Fruit fly (Drosophila melanogaster) whole organism, embryonic: ENCODE measurements around the gene CG32066.

Source experiments
- Atf-2 ChIP-seq: fragments of 200-800 bp; sonication (Bioruptor generic); optimal IDR thresholded peaks from 2 replicates; lab custom pipeline; 2016; ENCODE audit warnings: missing biosample characterization, missing genetic modification characterization
- Awh ChIP-seq: fragments of 200-800 bp; sonication (Bioruptor generic); IDR thresholded peaks from 2 replicates; pipeline ENCODE4, ENCODE4 v1.3.6; 2022; ENCODE audit warnings: missing biosample characterization, missing genetic modification characterization
- B-H1 ChIP-seq: fragments of 200-800 bp; sonication (Bioruptor generic); IDR thresholded peaks from 3 replicates; pipeline ENCODE4 v1.3.6; 2022; ENCODE audit warnings: missing biosample characterization, missing genetic modification characterization
- B-H2 ChIP-seq: fragments of 200-800 bp; sonication (Bioruptor generic); optimal IDR thresholded peaks from 2 replicates; lab custom pipeline; 2018; ENCODE audit warnings: missing biosample characterization, mild to moderate bottlenecking, missing genetic modification characterization
- Bgb ChIP-seq: fragments of 200-800 bp; sonication (Bioruptor generic); IDR thresholded peaks from 2 replicates; pipeline ENCODE4 v1.3.6; 2022; ENCODE audit warnings: missing biosample characterization, missing genetic modification characterization; ENCODE audit not compliant: partially characterized antibody
- Bteb2 ChIP-seq: fragments of 200-800 bp; sonication (Bioruptor generic); optimal IDR thresholded peaks from 2 replicates; lab custom pipeline; 2016; ENCODE audit warnings: missing biosample characterization, missing genetic modification characterization
- CG10209 ChIP-seq: fragments of 200-800 bp; sonication (Bioruptor generic); optimal IDR thresholded peaks from 3 replicates; lab custom pipeline; 2017; ENCODE audit warnings: missing biosample characterization, mild to moderate bottlenecking, missing genetic modification characterization, missing genetic modification reagents
- CG10462 ChIP-seq: fragments of 200-800 bp; sonication (Bioruptor generic); optimal IDR thresholded peaks from 2 replicates; lab custom pipeline; 2016; ENCODE audit warnings: missing biosample characterization, missing genetic modification characterization
- CG11695 ChIP-seq: fragments of 200-800 bp; sonication (Bioruptor generic); IDR thresholded peaks from 3 replicates; pipeline ENCODE4 v1.3.6; 2022; ENCODE audit warnings: missing biosample characterization, missing genetic modification characterization
- CG12155 ChIP-seq: fragments of 200-800 bp; sonication (Bioruptor generic); optimal IDR thresholded peaks from 3 replicates; lab custom pipeline; 2016; ENCODE audit warnings: missing biosample characterization, missing genetic modification characterization
- CG12236 ChIP-seq: fragments of 200-800 bp; sonication (Bioruptor generic); optimal IDR thresholded peaks from 2 replicates; lab custom pipeline; 2016; ENCODE audit warnings: missing biosample characterization, missing genetic modification characterization
- CG1233 ChIP-seq: fragments of 200-800 bp; sonication (Bioruptor generic); optimal IDR thresholded peaks from 4 replicates; lab custom pipeline; 2018; ENCODE audit warnings: missing biosample characterization, mild to moderate bottlenecking, missing genetic modification characterization
- CG17359 ChIP-seq: fragments of 200-800 bp; sonication (Bioruptor generic); optimal IDR thresholded peaks from 3 replicates; lab custom pipeline; 2018; ENCODE audit warnings: missing biosample characterization, mild to moderate bottlenecking, missing genetic modification characterization, moderate library complexity
- CG17912 ChIP-seq: fragments of 200-800 bp; sonication (Bioruptor generic); optimal IDR thresholded peaks from 2 replicates; lab custom pipeline; 2018; ENCODE audit warnings: missing biosample characterization, mild to moderate bottlenecking, missing genetic modification characterization
- CG18011 ChIP-seq: fragments of 200-800 bp; sonication (Bioruptor generic); optimal IDR thresholded peaks from 2 replicates; lab custom pipeline; 2017; ENCODE audit warnings: missing biosample characterization, missing genetic modification characterization, mild to moderate bottlenecking, moderate library complexity, missing genotype
- CG2129 ChIP-seq: fragments of 200-800 bp; sonication (Bioruptor generic); IDR thresholded peaks from 2 replicates; pipeline ENCODE4 v1.3.6; 2022; ENCODE audit warnings: missing biosample characterization, missing genetic modification characterization; ENCODE audit not compliant: partially characterized antibody
- CG2712 ChIP-seq: fragments of 200-800 bp; optimal IDR thresholded peaks from 3 replicates; lab custom pipeline; 2019; ENCODE audit warnings: missing biosample characterization, mild to moderate bottlenecking, missing genetic modification characterization, moderate library complexity
- CG30431 ChIP-seq: fragments of 200-800 bp; sonication (Bioruptor generic); optimal IDR thresholded peaks from 2 replicates; lab custom pipeline; 2017; ENCODE audit warnings: missing biosample characterization, missing genetic modification characterization
- CG31441 ChIP-seq: fragments of 200-800 bp; sonication (Bioruptor generic); IDR thresholded peaks from 2 replicates; pipeline ENCODE4 v1.3.6; 2022; ENCODE audit warnings: missing biosample characterization, missing genetic modification characterization
- CG3163 ChIP-seq: fragments of 200-800 bp; sonication (Bioruptor generic); optimal IDR thresholded peaks from 3 replicates; lab custom pipeline; 2016; ENCODE audit warnings: missing biosample characterization, missing genetic modification characterization
- CG33557 ChIP-seq: fragments of 200-800 bp; sonication (Bioruptor generic); optimal IDR thresholded peaks from 2 replicates; lab custom pipeline; 2019; ENCODE audit warnings: missing biosample characterization, mild to moderate bottlenecking, missing genetic modification characterization, moderate library complexity
- CG3847 ChIP-seq: fragments of 200-800 bp; sonication (Bioruptor generic); IDR thresholded peaks from 2 replicates; pipeline ENCODE4 v1.3.6; 2022; ENCODE audit warnings: missing biosample characterization, missing genetic modification characterization
- CG6175 ChIP-seq: fragments of 200-800 bp; sonication (Bioruptor generic); IDR thresholded peaks from 3 replicates; pipeline ENCODE4 v1.3.6; 2022; ENCODE audit warnings: missing biosample characterization, missing genetic modification characterization
- CTCF ChIP-seq: fragments of 200-800 bp; sonication (Bioruptor generic); optimal IDR thresholded peaks from 2 replicates; lab custom pipeline; 2017; ENCODE audit warnings: missing biosample characterization, mild to moderate bottlenecking, missing genetic modification characterization, moderate library complexity
- D19B ChIP-seq: fragments of 200-800 bp; sonication (Bioruptor generic); optimal IDR thresholded peaks from 2 replicates; lab custom pipeline; 2017; ENCODE audit warnings: missing biosample characterization, mild to moderate bottlenecking, missing genetic modification characterization
- HmgZ ChIP-seq: fragments of 200-800 bp; sonication (Bioruptor generic); optimal IDR thresholded peaks from 2 replicates; lab custom pipeline; 2018; ENCODE audit warnings: missing biosample characterization, mild to moderate bottlenecking, missing genetic modification characterization
- Hr51 ChIP-seq, 2 experiments: fragments of 200-800 bp; sonication (Bioruptor generic); optimal IDR thresholded peaks; 2 replicates in 1 of 2; 3 replicates in 1 of 2; lab custom pipeline; 2016 to 2018; ENCODE audit warnings: missing biosample characterization in 2 of 2, missing genetic modification characterization in 2 of 2, mild to moderate bottlenecking in 1 of 2, moderate library complexity in 1 of 2
- Hsf ChIP-seq: fragments of 200-800 bp; sonication (Bioruptor generic); optimal IDR thresholded peaks from 3 replicates; lab custom pipeline; 2016; ENCODE audit warnings: missing biosample characterization, missing genetic modification characterization
- Mes4 ChIP-seq: fragments of 200-800 bp; sonication (Bioruptor generic); optimal IDR thresholded peaks from 2 replicates; lab custom pipeline; 2016; ENCODE audit warnings: missing biosample characterization, missing genetic modification characterization
- NC2β ChIP-seq: fragments of 200-800 bp; sonication (Bioruptor generic); optimal IDR thresholded peaks from 2 replicates; lab custom pipeline; 2016; ENCODE audit warnings: missing biosample characterization, missing genetic modification characterization
- Spps ChIP-seq: fragments of 200-800 bp; sonication (Bioruptor generic); optimal IDR thresholded peaks from 2 replicates; lab custom pipeline; 2018; ENCODE audit warnings: missing biosample characterization, mild to moderate bottlenecking, missing genetic modification characterization
- TFAM ChIP-seq: fragments of 200-800 bp; sonication (Bioruptor generic); optimal IDR thresholded peaks from 2 replicates; lab custom pipeline; 2017; ENCODE audit warnings: missing biosample characterization, missing genetic modification characterization, inconsistent platforms
- Taf1 ChIP-seq: fragments of 200-800 bp; sonication (Bioruptor generic); IDR thresholded peaks from 2 replicates; pipeline ENCODE4 v1.3.6; 2022; ENCODE audit warnings: missing biosample characterization, missing genetic modification characterization
- ac ChIP-seq: fragments of 200-800 bp; sonication (Bioruptor generic); optimal IDR thresholded peaks from 3 replicates; lab custom pipeline; 2017; ENCODE audit warnings: missing biosample characterization, mild to moderate bottlenecking, missing genetic modification characterization
- aop ChIP-seq: fragments of 200-800 bp; sonication (Bioruptor generic); IDR thresholded peaks from 2 replicates; pipeline ENCODE4 v1.3.6; 2022; ENCODE audit warnings: missing biosample characterization, missing genetic modification characterization
- ase ChIP-seq: fragments of 200-800 bp; sonication (Bioruptor generic); IDR thresholded peaks from 3 replicates; pipeline ENCODE4 v1.3.6; 2022; ENCODE audit warnings: missing biosample characterization, missing genetic modification characterization
- cg ChIP-seq: fragments of 200-800 bp; sonication (Bioruptor generic); optimal IDR thresholded peaks from 3 replicates; lab custom pipeline; 2019; ENCODE audit warnings: missing biosample characterization, mild to moderate bottlenecking, missing genetic modification characterization, moderate library complexity
- crp ChIP-seq, 2 experiments: fragments of 200-800 bp; sonication (Bioruptor generic); optimal IDR thresholded peaks; 2 replicates in 1 of 2; 3 replicates in 1 of 2; lab custom pipeline; 2017; ENCODE audit warnings: missing biosample characterization in 2 of 2, missing genetic modification characterization in 2 of 2, mild to moderate bottlenecking in 1 of 2, moderate library complexity in 1 of 2
- en ChIP-seq: fragments of 200-800 bp; sonication (Bioruptor generic); optimal IDR thresholded peaks from 2 replicates; lab custom pipeline; 2016; ENCODE audit warnings: missing biosample characterization, missing genetic modification characterization
- gro ChIP-seq: fragments of 200-800 bp; sonication (Bioruptor generic); optimal IDR thresholded peaks from 2 replicates; lab custom pipeline; 2016; ENCODE audit warnings: missing biosample characterization, missing genetic modification characterization
- hb ChIP-seq: fragments of 200-800 bp; sonication (Bioruptor generic); IDR thresholded peaks from 3 replicates; pipeline ENCODE4 v1.3.6; 2022; ENCODE audit warnings: missing biosample characterization, missing genetic modification characterization; ENCODE audit not compliant: partially characterized antibody
- ind ChIP-seq: fragments of 200-800 bp; sonication (Bioruptor generic); optimal IDR thresholded peaks from 3 replicates; lab custom pipeline; 2016; ENCODE audit warnings: missing biosample characterization, missing genetic modification characterization
- jing ChIP-seq: fragments of 200-800 bp; sonication (Bioruptor generic); optimal IDR thresholded peaks from 2 replicates; lab custom pipeline; 2018; ENCODE audit warnings: missing biosample characterization, mild to moderate bottlenecking, missing genetic modification characterization
- jumu ChIP-seq: fragments of 200-800 bp; sonication (Bioruptor generic); optimal IDR thresholded peaks from 3 replicates; lab custom pipeline; 2016; ENCODE audit warnings: missing biosample characterization, missing genetic modification characterization
- kah ChIP-seq: fragments of 200-800 bp; sonication (Bioruptor generic); optimal IDR thresholded peaks from 2 replicates; lab custom pipeline; 2018; ENCODE audit warnings: missing biosample characterization, mild to moderate bottlenecking, missing genetic modification characterization
- knrl ChIP-seq: fragments of 200-800 bp; sonication (Bioruptor generic); IDR thresholded peaks from 3 replicates; pipeline ENCODE4 v1.3.6; 2022; ENCODE audit warnings: missing biosample characterization, missing genetic modification characterization; ENCODE audit not compliant: partially characterized antibody
- pzg ChIP-seq: fragments of 200-800 bp; sonication (Bioruptor generic); optimal IDR thresholded peaks from 3 replicates; lab custom pipeline; 2018; ENCODE audit warnings: missing biosample characterization, mild to moderate bottlenecking, missing genetic modification characterization, moderate library complexity
- slou ChIP-seq: fragments of 200-800 bp; sonication (Bioruptor generic); optimal IDR thresholded peaks from 3 replicates; lab custom pipeline; 2016; ENCODE audit warnings: missing biosample characterization, missing genetic modification characterization
- trem ChIP-seq: fragments of 200-800 bp; optimal IDR thresholded peaks from 3 replicates; lab custom pipeline; 2019; ENCODE audit warnings: missing biosample characterization, mild to moderate bottlenecking, missing genetic modification characterization, moderate library complexity
- tup ChIP-seq: fragments of 200-800 bp; sonication (Bioruptor generic); optimal IDR thresholded peaks from 2 replicates; lab custom pipeline; 2016; ENCODE audit warnings: missing biosample characterization, mild to moderate bottlenecking, missing genetic modification characterization, moderate library complexity
- twi ChIP-seq: fragments of 200-800 bp; optimal IDR thresholded peaks from 2 replicates; lab custom pipeline; 2019; ENCODE audit warnings: missing biosample characterization, mild to moderate bottlenecking, missing genetic modification characterization, moderate library complexity
- zfh2 ChIP-seq: fragments of 200-800 bp; sonication (Bioruptor generic); optimal IDR thresholded peaks from 2 replicates; lab custom pipeline; 2016; ENCODE audit warnings: missing biosample characterization, missing genetic modification characterization

Gene CG32066

dm6 chr3L:10679711-10680154, 18.9 kb upstream of the CG32066 start (continued):
- TF ChIP-seq CG3163 (no peak), CG33557 (GFP tag; lab: Kevin White, UChicago) (no peak), CG17912 (GFP tag; lab: Kevin White, UChicago) (no peak), CG2712 (tag; lab: Kevin White, UChicago) (no peak), gro (peak; percentile 0), CG11695 (peak; percentile 40; the same call in 1 of the 3 replicates), twi (tag; lab: Kevin White, UChicago) (no peak), Taf1 (GFP tag; lab: Robert Waterston, UW) (no peak), pzg (no peak), ac (GFP tag; lab: Kevin White, UChicago) (no peak), CG6175 (no peak), en (GFP tag; lab: Kevin White, UChicago) (no peak), CTCF (GFP tag; lab: Kevin White, UChicago) (no peak), ase (no peak), CG31441 (peak; percentile 42), Hsf (GFP tag; lab: Kevin White, UChicago) (peak; percentile 29), Bteb2 (GFP tag; lab: Kevin White, UChicago) (peak; percentile 2), jing (GFP tag; lab: Kevin White, UChicago) (no peak), Atf-2 (GFP tag; lab: Kevin White, UChicago) (peak; percentile 3), CG1233 (no peak), CG18011 (peak; percentile 36), CG3847 (no peak), ind (GFP tag; lab: Kevin White, UChicago) (no peak), Hr51 (GFP tag; optimal IDR thresholded peaks at IDR 0.05; lab: Kevin White, UChicago) (peak in 1 of 2 experiments; percentile 31), slou (GFP tag; lab: Kevin White, UChicago) (no peak), zfh2 (no peak), CG2129 (GFP tag; lab: Robert Waterston, UW) (no peak), crp (GFP tag; optimal IDR thresholded peaks at IDR 0.05; lab: Kevin White, UChicago) (peak in 1 of 2 experiments; percentile 36), CG10462 (GFP tag; lab: Kevin White, UChicago) (no peak), hb (GFP tag; lab: Robert Waterston, UW) (no peak), Spps (tag; lab: Kevin White, UChicago) (no peak), cg (GFP tag; lab: Kevin White, UChicago) (no peak), Bgb (no peak), aop (GFP tag; lab: Robert Waterston, UW) (no peak), HmgZ (tag; lab: Kevin White, UChicago) (peak; percentile 23), CG17359 (peak; percentile 21), Awh (GFP tag; lab: Robert Waterston, UW) (peak; percentile 21; the same call in 1 of the 2 replicates), tup (GFP tag; lab: Kevin White, UChicago) (no peak), CG12155 (GFP tag; lab: Kevin White, UChicago) (no peak), trem (tag; lab: Kevin White, UChicago) (no peak), kah (GFP tag; lab: Kevin White, UChicago) (no peak), B-H1 (GFP tag; lab: Robert Waterston, UW) (no peak), CG10209 (GFP tag; lab: Kevin White, UChicago) (no peak), NC2β (no peak), jumu (GFP tag; lab: Kevin White, UChicago) (no peak), TFAM (GFP tag; lab: Kevin White, UChicago) (no peak), D19B (GFP tag; lab: Kevin White, UChicago) (no peak), CG30431 (GFP tag; lab: Kevin White, UChicago) (no peak), Mes4 (GFP tag; lab: Kevin White, UChicago) (no peak), B-H2 (GFP tag; lab: Kevin White, UChicago) (peak; percentile 21), knrl (GFP tag; lab: Robert Waterston, UW) (no peak), CG12236 (GFP tag; lab: Kevin White, UChicago) (no peak)
